Worm (Caenorhabditis elegans) whole organism, L4 larva: Measurements from ENCODE around the gene obr-3.

Experiments
- F37D6.2 ChIP-seq: sonication (generic microtip); optimal IDR thresholded peaks from 2 replicates; lab custom pipeline; 2016; ENCODE audit warnings: mild to moderate bottlenecking, missing genetic modification characterization, missing compliant biosample characterization
- R02D3.7 ChIP-seq: fragments of 150-350 bp; sonication (generic microtip); optimal IDR thresholded peaks from 3 replicates; lab custom pipeline; 2014; ENCODE audit warnings: missing biosample characterization, missing genetic modification characterization
- Y48G9A.11 ChIP-seq: fragments of 200-800 bp; sonication (Bioruptor generic); IDR thresholded peaks from 2 replicates; pipeline ENCODE4 v1.3.6; 2022; ENCODE audit warnings: missing genetic modification reagents, missing genetic modification characterization, missing compliant biosample characterization
- Y5F2A.4 ChIP-seq: fragments of 200-800 bp; sonication (Bioruptor generic); optimal IDR thresholded peaks from 2 replicates; lab custom pipeline; 2018; ENCODE audit warnings: mild to moderate bottlenecking, missing genetic modification characterization, missing compliant biosample characterization
- Y75B8A.6 ChIP-seq: fragments of 200-800 bp; sonication (Bioruptor generic); IDR thresholded peaks from 2 replicates; pipeline ENCODE4 v1.3.6; 2022; ENCODE audit warnings: missing genetic modification reagents, missing genetic modification characterization, missing compliant biosample characterization
- ZK337.2 ChIP-seq: fragments of 200-800 bp; sonication (Bioruptor generic); IDR thresholded peaks from 2 replicates; pipeline ENCODE4 v1.3.6; 2022; ENCODE audit warnings: missing genetic modification reagents, missing genetic modification characterization, missing compliant biosample characterization
- ama-1 ChIP-seq: fragments of 150-350 bp; optimal IDR thresholded peaks from 2 replicates; lab custom pipeline; 2014; ENCODE audit warnings: inconsistent platforms, mixed read lengths
- arid-1 ChIP-seq: fragments of 200-800 bp; sonication (Bioruptor generic); conservative IDR thresholded peaks from 2 replicates; pipeline ENCODE4 v1.3.6; 2022; ENCODE audit warnings: missing genetic modification reagents, missing genetic modification characterization, missing compliant biosample characterization
- ceh-28 ChIP-seq: fragments of 150-350 bp; optimal IDR thresholded peaks from 2 replicates; lab custom pipeline; 2014; ENCODE audit warnings: missing biosample characterization, missing genetic modification reagents, missing genetic modification characterization
- ceh-44 ChIP-seq: fragments of 200-800 bp; sonication (Bioruptor generic); IDR thresholded peaks from 2 replicates; pipeline ENCODE4 v1.3.6; 2022; ENCODE audit warnings: missing genetic modification reagents, missing genetic modification characterization, missing compliant biosample characterization
- ceh-62 ChIP-seq: sonication (generic microtip); optimal IDR thresholded peaks from 2 replicates; lab custom pipeline; 2017; ENCODE audit warnings: missing biosample characterization, missing genetic modification characterization
- ceh-82 ChIP-seq: sonication (generic microtip); optimal IDR thresholded peaks from 2 replicates; lab custom pipeline; 2017; ENCODE audit warnings: missing biosample characterization, missing genetic modification characterization
- ces-1 ChIP-seq: fragments of 150-350 bp; sonication (generic microtip); optimal IDR thresholded peaks from 4 replicates; lab custom pipeline; 2014; ENCODE audit warnings: missing biosample characterization, missing genetic modification reagents, missing genetic modification characterization
- daf-16 ChIP-seq, 3 experiments: sonication (generic microtip); optimal IDR thresholded peaks; 2 replicates each; lab custom pipeline; 2016 to 2017; ENCODE audit warnings: missing genetic modification characterization in 3 of 3, missing genetic modification reagents in 3 of 3, mild to moderate bottlenecking in 2 of 3, missing compliant biosample characterization in 2 of 3, missing biosample characterization in 1 of 3, moderate library complexity in 1 of 3
- daf-19 ChIP-seq: fragments of 200-800 bp; sonication (Bioruptor generic); conservative IDR thresholded peaks from 2 replicates; pipeline ENCODE4 v1.3.6; 2022; ENCODE audit warnings: missing genetic modification characterization, missing compliant biosample characterization
- dmd-6 ChIP-seq: fragments of 200-800 bp; sonication (Bioruptor generic); IDR thresholded peaks from 2 replicates; pipeline ENCODE4 v1.3.6; 2022; ENCODE audit warnings: missing genetic modification reagents, missing genetic modification characterization, missing compliant biosample characterization
- duxl-1 ChIP-seq: sonication (generic microtip); optimal IDR thresholded peaks from 2 replicates; lab custom pipeline; 2016; ENCODE audit warnings: mild to moderate bottlenecking, missing genetic modification characterization, moderate library complexity, missing compliant biosample characterization; ENCODE audit not compliant: poor library complexity
- egl-43 ChIP-seq: fragments of 200-800 bp; sonication (Bioruptor generic); IDR thresholded peaks from 2 replicates; pipeline ENCODE4 v1.3.6; 2022; ENCODE audit warnings: missing genetic modification reagents, missing genetic modification characterization, missing compliant biosample characterization
- fos-1 ChIP-seq: fragments of 150-350 bp; optimal IDR thresholded peaks from 2 replicates; lab custom pipeline; 2014; ENCODE audit warnings: missing biosample characterization, missing genetic modification characterization
- gei-8 ChIP-seq: fragments of 200-800 bp; sonication (Bioruptor generic); optimal IDR thresholded peaks from 2 replicates; lab custom pipeline; 2018; ENCODE audit warnings: mild to moderate bottlenecking, missing genetic modification characterization, missing compliant biosample characterization
- hlh-11 ChIP-seq: fragments of 200-800 bp; sonication (Bioruptor generic); optimal IDR thresholded peaks from 2 replicates; lab custom pipeline; 2018; ENCODE audit warnings: mild to moderate bottlenecking, missing genetic modification characterization, missing compliant biosample characterization
- hmg-1.1 ChIP-seq: fragments of 200-800 bp; sonication (Bioruptor generic); IDR thresholded peaks from 2 replicates; pipeline ENCODE4 v1.3.6; 2022; ENCODE audit warnings: missing genetic modification reagents, missing genetic modification characterization, missing compliant biosample characterization
- lim-7 ChIP-seq: fragments of 200-800 bp; sonication (Bioruptor generic); IDR thresholded peaks from 2 replicates; pipeline ENCODE4 v1.3.6; 2022; ENCODE audit warnings: missing genetic modification characterization, missing compliant biosample characterization
- lin-1 ChIP-seq: fragments of 200-800 bp; sonication (Bioruptor generic); IDR thresholded peaks from 2 replicates; pipeline ENCODE4 v1.3.6; 2022; ENCODE audit warnings: missing genetic modification reagents, missing genetic modification characterization, missing compliant biosample characterization
- lin-29 ChIP-seq: fragments of 200-800 bp; sonication (Bioruptor generic); IDR thresholded peaks from 2 replicates; pipeline ENCODE4 v1.3.6; 2022; ENCODE audit warnings: missing genetic modification reagents, missing genetic modification characterization, missing compliant biosample characterization
- lin-38 ChIP-seq: fragments of 200-800 bp; sonication (Bioruptor generic); IDR thresholded peaks from 2 replicates; pipeline ENCODE4 v1.3.6; 2022; ENCODE audit warnings: missing genetic modification reagents, missing genetic modification characterization, missing compliant biosample characterization
- lin-39 ChIP-seq: fragments of 150-350 bp; optimal IDR thresholded peaks from 2 replicates; lab custom pipeline; 2014; ENCODE audit warnings: missing biosample characterization, missing genetic modification reagents, missing genetic modification characterization
- lsy-2 ChIP-seq, 2 experiments: fragments of 150-350 bp in 1 of 2; sonication (generic microtip) in 1 of 2; optimal IDR thresholded peaks; 2 replicates each; lab custom pipeline; 2014 to 2017; ENCODE audit warnings: missing biosample characterization in 2 of 2, missing genetic modification characterization in 2 of 2
- madf-9 ChIP-seq: fragments of 200-800 bp; sonication (Bioruptor generic); conservative IDR thresholded peaks from 2 replicates; pipeline ENCODE4 v1.3.6; 2022; ENCODE audit warnings: missing genetic modification reagents, missing genetic modification characterization, missing compliant biosample characterization
- mdt-29 ChIP-seq: fragments of 200-800 bp; sonication (Bioruptor generic); IDR thresholded peaks from 2 replicates; pipeline ENCODE4 v1.3.6; 2022; ENCODE audit warnings: missing genetic modification reagents, missing genetic modification characterization, missing compliant biosample characterization
- mes-2 ChIP-seq: sonication (generic microtip); optimal IDR thresholded peaks from 2 replicates; lab custom pipeline; 2016; ENCODE audit warnings: missing genotype, mild to moderate bottlenecking, missing genetic modification characterization, missing compliant biosample characterization; ENCODE audit not compliant: poor library complexity, severe bottlenecking
- nhr-10 ChIP-seq: fragments of 150-350 bp; optimal IDR thresholded peaks from 2 replicates; lab custom pipeline; 2014; ENCODE audit warnings: missing biosample characterization, missing genetic modification characterization
- nhr-102 ChIP-seq: sonication (generic microtip); optimal IDR thresholded peaks from 2 replicates; lab custom pipeline; 2016; ENCODE audit warnings: mild to moderate bottlenecking, missing genetic modification characterization, moderate library complexity, missing compliant biosample characterization
- nhr-11 ChIP-seq: fragments of 150-350 bp; optimal IDR thresholded peaks from 2 replicates; lab custom pipeline; 2014; ENCODE audit warnings: missing biosample characterization, missing genetic modification characterization
- nhr-28 ChIP-seq: fragments of 150-350 bp; optimal IDR thresholded peaks from 2 replicates; lab custom pipeline; 2014; ENCODE audit warnings: missing biosample characterization, missing genetic modification characterization
- nhr-41 ChIP-seq: fragments of 200-800 bp; sonication (Bioruptor generic); IDR thresholded peaks from 2 replicates; pipeline ENCODE4 v1.3.6; 2022; ENCODE audit warnings: missing genetic modification reagents, missing genetic modification characterization, missing compliant biosample characterization
- nhr-6 ChIP-seq: fragments of 150-350 bp; optimal IDR thresholded peaks from 2 replicates; lab custom pipeline; 2014; ENCODE audit warnings: missing biosample characterization, missing genetic modification characterization
- nhr-77 ChIP-seq: fragments of 150-350 bp; optimal IDR thresholded peaks from 2 replicates; lab custom pipeline; 2014; ENCODE audit warnings: missing biosample characterization, missing genetic modification characterization
- pha-4 ChIP-seq, 2 experiments: fragments of 150-350 bp in 1 of 2; fragments of 200-800 bp in 1 of 2; sonication (Bioruptor generic) in 1 of 2; IDR thresholded peaks in 1 of 2; optimal IDR thresholded peaks in 1 of 2; 2 replicates each; pipeline versions ENCODE4 v1.3.6 to Lab custom; 2014 to 2022; ENCODE audit warnings: missing genetic modification characterization in 2 of 2, missing genetic modification reagents in 2 of 2, missing biosample characterization in 1 of 2, missing compliant biosample characterization in 1 of 2
- php-3 ChIP-seq: fragments of 200-800 bp; sonication (Bioruptor generic); IDR thresholded peaks from 2 replicates; pipeline ENCODE4 v1.3.6; 2022; ENCODE audit warnings: missing genetic modification reagents, missing genetic modification characterization, missing compliant biosample characterization
- rbr-2 ChIP-seq: sonication (generic microtip); optimal IDR thresholded peaks from 2 replicates; lab custom pipeline; 2016; ENCODE audit warnings: missing genotype, missing genetic modification characterization, missing compliant biosample characterization
- sdz-12 ChIP-seq: fragments of 200-800 bp; sonication (Bioruptor generic); optimal IDR thresholded peaks from 2 replicates; lab custom pipeline; 2018; ENCODE audit warnings: mild to moderate bottlenecking, missing genetic modification characterization, missing compliant biosample characterization
- skn-1 ChIP-seq: fragments of 150-350 bp; optimal IDR thresholded peaks from 2 replicates; lab custom pipeline; 2014; ENCODE audit warnings: missing biosample characterization, missing genetic modification characterization
- spr-1 ChIP-seq: sonication (generic microtip); optimal IDR thresholded peaks from 2 replicates; lab custom pipeline; 2016; ENCODE audit warnings: mild to moderate bottlenecking, missing genetic modification characterization, missing compliant biosample characterization
- tag-97 ChIP-seq: fragments of 200-800 bp; sonication (Bioruptor generic); IDR thresholded peaks from 2 replicates; pipeline ENCODE4 v1.3.6; 2022; ENCODE audit warnings: missing genetic modification characterization, missing compliant biosample characterization
- tra-1 ChIP-seq: fragments of 200-800 bp; sonication (Bioruptor generic); IDR thresholded peaks from 2 replicates; pipeline ENCODE4 v1.3.6; 2022; ENCODE audit warnings: missing genetic modification reagents, missing genetic modification characterization, missing compliant biosample characterization
- unc-130 ChIP-seq: sonication (generic microtip); optimal IDR thresholded peaks from 2 replicates; lab custom pipeline; 2016; ENCODE audit warnings: missing genetic modification reagents, missing genetic modification characterization, missing compliant biosample characterization
- zip-2 ChIP-seq: fragments of 150-350 bp; optimal IDR thresholded peaks from 2 replicates; lab custom pipeline; 2014; ENCODE audit warnings: missing biosample characterization, missing genetic modification characterization

Gene obr-3

DNA sequence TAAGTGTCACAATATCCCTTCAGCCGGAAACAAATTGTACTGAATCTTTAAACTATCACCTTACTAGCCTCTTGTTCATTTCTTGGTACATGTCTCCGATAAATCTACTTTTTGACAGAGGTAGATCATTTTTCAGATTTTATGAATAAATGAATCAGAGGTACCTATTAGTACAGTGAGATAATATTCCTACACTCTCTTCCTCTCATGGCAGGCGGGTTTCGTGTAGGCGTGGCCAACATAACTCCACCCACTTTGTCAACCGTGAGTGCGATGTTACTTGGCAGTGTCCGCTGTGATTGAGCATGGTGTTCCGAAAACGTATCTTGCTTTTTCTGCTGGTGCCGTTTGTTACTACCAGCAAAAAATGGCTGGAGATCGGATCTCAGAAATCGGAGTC, 24.4 kb downstream of the obr-3 start, which contains the start of gene F55F3.4:
Gene F55F3.4 (plus strand): TSS at position 301 of the 400 bp plus-strand sequence.
- TF ChIP-seq ceh-82 (tag; lab: Kevin White, UChicago) (no peak), lin-29 (GFP tag; lab: Robert Waterston, UW) (no peak), spr-1 (tag; lab: Kevin White, UChicago) (no peak), fos-1 (tag; lab: Kevin White, UChicago) (no peak), ces-1 (GFP tag; lab: Kevin White, UChicago) (no peak), nhr-6 (tag; lab: Kevin White, UChicago) (no peak), nhr-102 (tag; lab: Kevin White, UChicago) (no peak)
- TF ChIP-seq, all 104 proteins: peak for 0

ce11 chrX:13782074-13782462, 27.6 kb downstream of the obr-3 start:
- TF ChIP-seq nhr-11 (no peak), mes-2 (tag; lab: Kevin White, UChicago) (no peak), egl-43 (GFP tag; lab: Robert Waterston, UW) (no peak; the same call in 1 of the 2 replicates), Y48G9A.11 (GFP tag; lab: Robert Waterston, UW) (0 out of 2 replicates have a peak, but pooled peaks have one; percentile 33), php-3 (0 out of 2 replicates have a peak, but pooled peaks have one; percentile 38), dmd-6 (peak; percentile 54), ces-1 (GFP tag; lab: Kevin White, UChicago) (no peak), lim-7 (GFP tag; lab: Robert Waterston, UW) (peak; percentile 84), rbr-2 (tag; lab: Kevin White, UChicago) (no peak), hlh-11 (tag; lab: Kevin White, UChicago) (peak; percentile 15), nhr-41 (GFP tag; lab: Robert Waterston, UW) (0 out of 2 replicates have a peak, but pooled peaks have one; percentile 31), Y5F2A.4 (GFP tag; lab: Kevin White, UChicago) (no peak), lsy-2 (tag; optimal IDR thresholded peaks at IDR 0.05; lab: Kevin White, UChicago) (no peak), lin-39 (tag; lab: Kevin White, UChicago) (no peak), unc-130 (GFP tag; lab: Kevin White, UChicago) (no peak), nhr-77 (tag; lab: Kevin White, UChicago) (peak; percentile 13), nhr-28 (tag; lab: Kevin White, UChicago) (no peak), nhr-10 (tag; lab: Kevin White, UChicago) (no peak), madf-9 (GFP tag; lab: Robert Waterston, UW) (peak; percentile 82), tag-97 (no peak), pha-4 (GFP tag; IDR thresholded peaks at IDR 0.05; lab: Robert Waterston, UW) (no peak), pha-4 (tag; optimal IDR thresholded peaks at IDR 0.05; lab: Kevin White, UChicago) (no peak), R02D3.7 (no peak), lin-1 (0 out of 2 replicates have a peak, but pooled peaks have one; percentile 14), daf-19 (no peak), ama-1 (lab: Kevin White, UChicago) (no peak), tra-1 (peak; percentile 71), skn-1 (tag; lab: Kevin White, UChicago) (no peak), daf-16 (GFP tag; optimal IDR thresholded peaks at IDR 0.05; lab: Kevin White, UChicago) (no peak), daf-16 (tag; optimal IDR thresholded peaks at IDR 0.05; lab: Kevin White, UChicago) (peak; percentile 62), Y75B8A.6 (GFP tag; lab: Robert Waterston, UW) (no peak), ceh-28 (no peak), ceh-44 (GFP tag; lab: Robert Waterston, UW) (0 out of 2 replicates have a peak, but pooled peaks have one; percentile 48), arid-1 (GFP tag; lab: Robert Waterston, UW) (peak; percentile 59), hmg-1.1 (GFP tag; lab: Robert Waterston, UW) (no peak), F37D6.2 (tag; lab: Kevin White, UChicago) (no peak), ZK337.2 (GFP tag; lab: Robert Waterston, UW) (no peak), zip-2 (no peak), mdt-29 (no peak), ceh-62 (tag; lab: Kevin White, UChicago) (no peak), sdz-12 (no peak), lin-38 (GFP tag; lab: Robert Waterston, UW) (no peak), duxl-1 (tag; lab: Kevin White, UChicago) (peak; percentile 53), gei-8 (no peak)
